Worm (Caenorhabditis elegans) whole organism, young adult: ENCODE data around the gene col-129.

Source experiments
- nfya-1 ChIP-seq: sonication (generic microtip); optimal IDR thresholded peaks from 2 replicates; lab custom pipeline; 2017; ENCODE audit warnings: antibody characterized with exemption, missing compliant biosample characterization, missing genetic modification characterization, borderline replicate concordance; ENCODE audit not compliant: insufficient read depth
- snpc-4 ChIP-seq, 5 experiments: fragments of 150-350 bp in 1 of 5; sonication (generic microtip) in 4 of 5; optimal IDR thresholded peaks; 2 replicates each; lab custom pipeline; 2014 to 2018; ENCODE audit warnings: missing genetic modification characterization in 5 of 5, missing biosample characterization in 3 of 5, antibody characterized with exemption in 2 of 5, mild to moderate bottlenecking in 2 of 5, missing compliant biosample characterization in 2 of 5, missing genotype in 2 of 5, moderate library complexity in 2 of 5, missing genetic modification reagents in 1 of 5

DNA sequence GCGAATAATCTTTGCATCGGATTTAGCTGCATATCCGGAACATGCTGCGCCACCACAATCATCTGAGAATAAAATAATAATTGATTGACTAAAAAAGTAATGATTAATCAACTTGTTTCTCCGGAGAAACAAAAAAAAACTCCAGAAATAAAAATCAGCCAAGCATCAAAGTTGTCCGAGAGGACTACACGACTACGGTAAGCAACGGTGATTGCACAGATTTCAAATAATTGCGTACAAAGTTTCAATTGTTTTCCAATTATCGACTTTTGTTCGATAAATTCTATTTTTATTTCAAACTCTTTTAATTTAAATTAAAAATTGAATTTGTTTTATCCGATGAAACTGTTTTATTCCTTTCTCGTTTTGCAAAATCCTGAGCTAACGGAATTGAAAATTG lies 16.9 kb downstream of the col-129 start, which contains the start of gene cpsf-4:
- TF ChIP-seq nfya-1 (tag; lab: Kevin White, UChicago) = no peak
- no peak for TF ChIP-seq snpc-4 (GFP tag; optimal IDR thresholded peaks at IDR 0.05; lab: Kevin White, UChicago)
- TF ChIP-seq snpc-4 (tag; optimal IDR thresholded peaks at IDR 0.05; lab: Kevin White, UChicago) = no peak
